Fruit fly (Drosophila melanogaster): ENCODE data around the gene CG17819.

- TF ChIP-seq CG8478 (optimal IDR thresholded peaks at IDR 0.05) (no peak), CTCF (optimal IDR thresholded peaks at IDR 0.05) (no peak)
These were observed 37.1 kb downstream of the CG17819 start for dm6 chr3R:21848271-21848670.

Measured in S2 (cell line).